Fruit fly (Drosophila melanogaster) whole organism, pupa: Measurements from ENCODE around the gene Cad99C.

ENCODE experiments used
- CG12605 ChIP-seq: fragments of 200-800 bp; sonication (Bioruptor generic); IDR thresholded peaks from 2 replicates; pipeline ENCODE4 v1.3.6; 2022; ENCODE audit warnings: missing biosample characterization, missing genetic modification characterization
- CG13204 ChIP-seq: fragments of 200-800 bp; sonication (Bioruptor generic); optimal IDR thresholded peaks from 2 replicates; lab custom pipeline; 2018; ENCODE audit warnings: missing biosample characterization, mild to moderate bottlenecking, missing genetic modification characterization, moderate library complexity
- CG15710 ChIP-seq: fragments of 200-800 bp; sonication (Bioruptor generic); optimal IDR thresholded peaks from 2 replicates; lab custom pipeline; 2018; ENCODE audit warnings: missing biosample characterization, mild to moderate bottlenecking, missing genetic modification characterization, moderate library complexity
- CG4496 ChIP-seq: fragments of 200-800 bp; sonication (Bioruptor generic); IDR thresholded peaks from 3 replicates; pipeline ENCODE4 v1.3.6; 2022; ENCODE audit warnings: missing biosample characterization, missing genetic modification characterization
- CG8301 ChIP-seq: fragments of 200-800 bp; sonication (Bioruptor generic); optimal IDR thresholded peaks from 2 replicates; lab custom pipeline; 2018; ENCODE audit warnings: missing biosample characterization, mild to moderate bottlenecking, missing genetic modification characterization
- CG9948 ChIP-seq: fragments of 200-800 bp; sonication (Bioruptor generic); optimal IDR thresholded peaks from 2 replicates; lab custom pipeline; 2018; ENCODE audit warnings: missing biosample characterization, mild to moderate bottlenecking, missing genetic modification characterization, moderate library complexity
- EcR ChIP-seq: fragments of 200-800 bp; sonication (Bioruptor generic); optimal IDR thresholded peaks from 3 replicates; lab custom pipeline; 2019; ENCODE audit warnings: missing biosample characterization, missing genetic modification characterization, mild to moderate bottlenecking, moderate library complexity, missing genetic modification reagents
- Ets98B ChIP-seq: fragments of 200-800 bp; sonication (Bioruptor generic); IDR thresholded peaks from 2 replicates; pipeline ENCODE4 v1.3.6; 2022; ENCODE audit warnings: missing biosample characterization, missing genetic modification characterization
- Pif1B ChIP-seq: fragments of 200-800 bp; sonication (Bioruptor generic); optimal IDR thresholded peaks from 3 replicates; lab custom pipeline; 2016; ENCODE audit warnings: missing biosample characterization, missing genetic modification characterization
- fd96Ca ChIP-seq: fragments of 200-800 bp; sonication (Bioruptor generic); IDR thresholded peaks from 3 replicates; pipeline ENCODE4 v1.3.6; 2022; ENCODE audit warnings: missing biosample characterization, missing genetic modification characterization
- rn ChIP-seq: fragments of 200-800 bp; sonication (Bioruptor generic); IDR thresholded peaks from 2 replicates; pipeline ENCODE4 v1.3.6; 2022; ENCODE audit warnings: missing biosample characterization, missing genetic modification characterization

DNA sequence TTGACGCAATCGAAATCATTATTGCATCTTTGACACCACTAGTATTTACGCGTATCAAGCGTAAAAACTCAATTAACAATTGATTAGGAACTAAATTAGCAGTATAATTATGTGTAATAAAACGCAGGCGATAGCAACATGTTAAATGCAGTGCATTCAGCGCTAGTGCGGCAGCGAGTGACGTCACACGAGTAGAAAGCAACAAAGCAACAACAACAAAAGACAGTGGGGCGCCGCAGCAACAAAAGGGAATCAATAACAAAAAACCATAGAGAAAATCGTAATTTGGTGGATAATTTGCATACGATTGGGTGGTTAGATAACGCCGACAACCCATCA is 27.9 kb downstream of the Cad99C start, which contains the start of gene CG34133:
- no peak for TF ChIP-seq Ets98B (GFP tag; lab: Robert Waterston, UW)
- no peak for TF ChIP-seq CG9948 (tag; lab: Kevin White, UChicago)
- TF ChIP-seq EcR (GFP tag; lab: Kevin White, UChicago), result no peak
- no peak for TF ChIP-seq CG4496 (GFP tag; lab: Robert Waterston, UW)
- TF ChIP-seq CG13204 (GFP tag; lab: Kevin White, UChicago), result no peak
- no peak for TF ChIP-seq fd96Ca (GFP tag; lab: Robert Waterston, UW)
- no peak for TF ChIP-seq Pif1B (GFP tag; lab: Kevin White, UChicago)
- no peak for TF ChIP-seq CG12605
- TF ChIP-seq CG15710 (tag; lab: Kevin White, UChicago), result no peak
- no peak for TF ChIP-seq CG8301
- no peak for TF ChIP-seq rn (GFP tag; lab: Robert Waterston, UW)
